Worm (Caenorhabditis elegans) whole organism, L4 larva: ENCODE measurements around the gene lido-1.

Experiments used
- F44E2.7 ChIP-seq: fragments of 200-800 bp; sonication (Bioruptor generic); IDR thresholded peaks from 2 replicates; pipeline ENCODE4 v2.1.2; 2022; ENCODE audit warnings: missing genetic modification characterization, missing compliant biosample characterization
- aly-2 ChIP-seq: sonication (generic microtip); optimal IDR thresholded peaks from 2 replicates; lab custom pipeline; 2018; ENCODE audit warnings: missing biosample characterization, missing genetic modification characterization
- attf-4 ChIP-seq: sonication (generic microtip); optimal IDR thresholded peaks from 3 replicates; lab custom pipeline; 2017; ENCODE audit warnings: missing biosample characterization, missing genetic modification characterization
- ces-1 ChIP-seq: fragments of 150-350 bp; sonication (generic microtip); optimal IDR thresholded peaks from 4 replicates; lab custom pipeline; 2014; ENCODE audit warnings: missing biosample characterization, missing genetic modification reagents, missing genetic modification characterization
- fkh-10 ChIP-seq: fragments of 150-350 bp; optimal IDR thresholded peaks from 2 replicates; lab custom pipeline; 2014; ENCODE audit warnings: missing biosample characterization, missing genetic modification reagents, missing genetic modification characterization
- lin-13 ChIP-seq: fragments of 150-350 bp; optimal IDR thresholded peaks from 2 replicates; lab custom pipeline; 2014; ENCODE audit warnings: missing biosample characterization, missing genetic modification reagents, missing genetic modification characterization
- mdt-29 ChIP-seq: fragments of 200-800 bp; sonication (Bioruptor generic); IDR thresholded peaks from 2 replicates; pipeline ENCODE4 v1.3.6; 2022; ENCODE audit warnings: missing genetic modification reagents, missing genetic modification characterization, missing compliant biosample characterization
- nhr-237 ChIP-seq: sonication (generic microtip); optimal IDR thresholded peaks from 2 replicates; lab custom pipeline; 2017; ENCODE audit warnings: missing biosample characterization, missing genetic modification characterization
- pha-4 ChIP-seq, 2 experiments: fragments of 150-350 bp in 1 of 2; fragments of 200-800 bp in 1 of 2; sonication (Bioruptor generic) in 1 of 2; IDR thresholded peaks in 1 of 2; optimal IDR thresholded peaks in 1 of 2; 2 replicates each; pipeline versions ENCODE4 v1.3.6 to Lab custom; 2014 to 2022; ENCODE audit warnings: missing genetic modification characterization in 2 of 2, missing genetic modification reagents in 2 of 2, missing biosample characterization in 1 of 2, missing compliant biosample characterization in 1 of 2
- set-16 ChIP-seq: fragments of 200-800 bp; sonication (Bioruptor generic); IDR thresholded peaks from 2 replicates; pipeline ENCODE4 v1.3.6; 2022; ENCODE audit warnings: missing genetic modification reagents, missing genetic modification characterization, missing compliant biosample characterization
- spr-1 ChIP-seq: sonication (generic microtip); optimal IDR thresholded peaks from 2 replicates; lab custom pipeline; 2016; ENCODE audit warnings: mild to moderate bottlenecking, missing genetic modification characterization, missing compliant biosample characterization
- unc-39 ChIP-seq: sonication (generic microtip); optimal IDR thresholded peaks from 2 replicates; lab custom pipeline; 2017; ENCODE audit warnings: missing biosample characterization, missing genetic modification characterization
- ztf-11 ChIP-seq: fragments of 150-350 bp; optimal IDR thresholded peaks from 2 replicates; lab custom pipeline; 2014; ENCODE audit warnings: missing biosample characterization, missing genetic modification characterization

DNA sequence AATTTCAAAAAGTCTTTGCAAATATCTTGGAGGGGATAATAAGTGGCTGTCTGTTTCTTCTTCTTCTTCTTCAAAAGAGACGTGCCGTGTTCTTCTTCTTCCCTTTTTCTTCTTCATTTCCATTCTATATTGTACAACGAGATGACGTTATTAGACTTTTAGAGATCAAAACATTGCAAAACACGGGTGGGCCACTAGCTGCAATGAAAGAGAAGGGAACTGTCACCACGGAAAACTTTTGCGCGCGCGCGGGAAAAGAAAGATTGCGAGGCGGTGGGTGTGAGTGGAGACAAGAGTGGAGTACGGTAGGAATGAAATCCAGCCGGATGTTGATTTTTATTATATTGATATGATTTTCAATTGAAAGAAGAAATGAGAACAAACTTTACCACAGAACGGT lies 42.2 kb downstream of the lido-1 start:
- TF ChIP-seq nhr-237 (tag; lab: Kevin White, UChicago) = no peak
- TF ChIP-seq pha-4 (GFP tag; IDR thresholded peaks at IDR 0.05; lab: Robert Waterston, UW) = no peak
- no peak for TF ChIP-seq pha-4 (tag; optimal IDR thresholded peaks at IDR 0.05; lab: Kevin White, UChicago)
- TF ChIP-seq mdt-29 = no peak
- TF ChIP-seq ztf-11 (tag; lab: Kevin White, UChicago) = no peak
- TF ChIP-seq aly-2 (tag; lab: Kevin White, UChicago) = no peak
- no peak for TF ChIP-seq ces-1 (GFP tag; lab: Kevin White, UChicago)
- TF ChIP-seq set-16 (GFP tag; lab: Robert Waterston, UW) = no peak
- no peak for TF ChIP-seq attf-4 (tag; lab: Kevin White, UChicago)
- no peak for TF ChIP-seq fkh-10 (GFP tag; lab: Kevin White, UChicago)
- TF ChIP-seq F44E2.7 = no peak
- no peak for TF ChIP-seq spr-1 (tag; lab: Kevin White, UChicago)
- TF ChIP-seq unc-39 (tag; lab: Kevin White, UChicago) = no peak
- TF ChIP-seq lin-13 (GFP tag; lab: Kevin White, UChicago) = no peak
